Worm (Caenorhabditis elegans) whole organism, late embryonic: ENCODE results near the gene mak-1.

Source experiments
- C38D4.7 ChIP-seq: fragments of 200-800 bp; sonication (Bioruptor generic); optimal IDR thresholded peaks from 2 replicates; lab custom pipeline; 2018; ENCODE audit warnings: mild to moderate bottlenecking, missing genetic modification characterization, moderate library complexity, missing compliant biosample characterization
- F13H6.1 ChIP-seq: sonication (generic microtip); optimal IDR thresholded peaks from 2 replicates; lab custom pipeline; 2016; ENCODE audit warnings: missing genetic modification characterization, missing compliant biosample characterization
- K02D7.2 ChIP-seq: sonication (generic microtip); optimal IDR thresholded peaks from 2 replicates; lab custom pipeline; 2017; ENCODE audit warnings: mild to moderate bottlenecking, missing genetic modification characterization, missing compliant biosample characterization
- K09A11.1 ChIP-seq: sonication (generic microtip); optimal IDR thresholded peaks from 2 replicates; lab custom pipeline; 2017; ENCODE audit warnings: antibody characterized with exemption, mild to moderate bottlenecking, missing genetic modification characterization, missing compliant biosample characterization; ENCODE audit not compliant: insufficient read depth
- ama-1 ChIP-seq: fragments of 150-350 bp; optimal IDR thresholded peaks from 2 replicates; lab custom pipeline; 2014
- ceh-14 ChIP-seq: sonication (generic microtip); optimal IDR thresholded peaks from 2 replicates; lab custom pipeline; 2016; ENCODE audit warnings: missing genotype, missing genetic modification characterization, missing compliant biosample characterization
- ceh-18 ChIP-seq: sonication (generic microtip); optimal IDR thresholded peaks from 2 replicates; lab custom pipeline; 2016; ENCODE audit warnings: missing genetic modification characterization, missing compliant biosample characterization
- ceh-2 ChIP-seq: sonication (generic microtip); optimal IDR thresholded peaks from 2 replicates; lab custom pipeline; 2016; ENCODE audit warnings: missing genotype, missing genetic modification characterization, missing compliant biosample characterization
- ceh-22 ChIP-seq: sonication (generic microtip); optimal IDR thresholded peaks from 2 replicates; lab custom pipeline; 2017; ENCODE audit warnings: missing biosample characterization, missing genetic modification characterization
- ceh-24 ChIP-seq: sonication (generic microtip); optimal IDR thresholded peaks from 2 replicates; lab custom pipeline; 2016; ENCODE audit warnings: mild to moderate bottlenecking, missing genetic modification characterization, missing compliant biosample characterization
- ceh-45 ChIP-seq: fragments of 200-800 bp; sonication (Bioruptor generic); IDR thresholded peaks from 2 replicates; pipeline ENCODE4 v1.3.6; 2022; ENCODE audit warnings: missing genetic modification reagents, missing genetic modification characterization, missing compliant biosample characterization
- ceh-6 ChIP-seq: fragments of 200-800 bp; sonication (Bioruptor generic); optimal IDR thresholded peaks from 2 replicates; lab custom pipeline; 2018; ENCODE audit warnings: mild to moderate bottlenecking, missing genetic modification characterization, missing compliant biosample characterization
- che-1 ChIP-seq: sonication (generic microtip); optimal IDR thresholded peaks from 2 replicates; lab custom pipeline; 2016; ENCODE audit warnings: mild to moderate bottlenecking, missing genetic modification characterization, missing compliant biosample characterization
- dmd-4 ChIP-seq: sonication (generic microtip); optimal IDR thresholded peaks from 2 replicates; lab custom pipeline; 2016; ENCODE audit warnings: borderline replicate concordance, missing genetic modification characterization, missing compliant biosample characterization
- dve-1 ChIP-seq: sonication (generic microtip); optimal IDR thresholded peaks from 2 replicates; lab custom pipeline; 2017; ENCODE audit warnings: antibody characterized with exemption, mild to moderate bottlenecking, missing genetic modification characterization, missing compliant biosample characterization
- elt-2 ChIP-seq: sonication (generic microtip); optimal IDR thresholded peaks from 2 replicates; lab custom pipeline; 2016; ENCODE audit warnings: missing genetic modification reagents, missing genetic modification characterization, missing compliant biosample characterization
- ets-4 ChIP-seq: sonication (generic microtip); optimal IDR thresholded peaks from 2 replicates; lab custom pipeline; 2016; ENCODE audit warnings: missing genetic modification characterization, missing compliant biosample characterization
- eyg-1 ChIP-seq: sonication (generic microtip); optimal IDR thresholded peaks from 2 replicates; lab custom pipeline; 2016; ENCODE audit warnings: missing genotype, missing genetic modification characterization, missing compliant biosample characterization
- fax-1 ChIP-seq: sonication (generic microtip); optimal IDR thresholded peaks from 2 replicates; lab custom pipeline; 2016; ENCODE audit warnings: missing genotype, missing genetic modification characterization, missing compliant biosample characterization
- fkh-10 ChIP-seq: fragments of 150-350 bp; optimal IDR thresholded peaks from 2 replicates; lab custom pipeline; 2014; ENCODE audit warnings: missing biosample characterization, missing genetic modification reagents, missing genetic modification characterization
- fkh-6 ChIP-seq: sonication (generic microtip); optimal IDR thresholded peaks from 2 replicates; lab custom pipeline; 2016; ENCODE audit warnings: missing genetic modification characterization, missing compliant biosample characterization
- gmeb-2 ChIP-seq: sonication (generic microtip); optimal IDR thresholded peaks from 2 replicates; lab custom pipeline; 2016; ENCODE audit warnings: missing genetic modification characterization, inconsistent platforms, missing compliant biosample characterization
- hlh-8 ChIP-seq: sonication (generic microtip); optimal IDR thresholded peaks from 2 replicates; lab custom pipeline; 2016; ENCODE audit warnings: missing genotype, missing genetic modification characterization, missing compliant biosample characterization
- nfya-1 ChIP-seq: sonication (generic microtip); optimal IDR thresholded peaks from 2 replicates; lab custom pipeline; 2017; ENCODE audit warnings: missing genetic modification characterization, mild to moderate bottlenecking, missing compliant biosample characterization, antibody characterized with exemption, moderate library complexity
- pax-1 ChIP-seq: fragments of 150-350 bp; optimal IDR thresholded peaks from 2 replicates; lab custom pipeline; 2014; ENCODE audit warnings: missing biosample characterization, missing genetic modification characterization
- pha-4 ChIP-seq: fragments of 150-350 bp; optimal IDR thresholded peaks from 2 replicates; lab custom pipeline; 2018; ENCODE audit warnings: missing biosample characterization, missing genetic modification reagents, missing genetic modification characterization
- pros-1 ChIP-seq: fragments of 150-350 bp; optimal IDR thresholded peaks from 2 replicates; lab custom pipeline; 2014; ENCODE audit warnings: missing biosample characterization, missing genetic modification reagents, missing genetic modification characterization
- ref-2 ChIP-seq: sonication (generic microtip); optimal IDR thresholded peaks from 2 replicates; lab custom pipeline; 2016; ENCODE audit warnings: missing genetic modification characterization, missing compliant biosample characterization
- rnt-1 ChIP-seq: sonication (generic microtip); optimal IDR thresholded peaks from 2 replicates; lab custom pipeline; 2016; ENCODE audit warnings: missing genetic modification characterization, missing compliant biosample characterization
- sox-2 ChIP-seq: fragments of 200-800 bp; sonication (Bioruptor generic); IDR thresholded peaks from 2 replicates; pipeline ENCODE4 v1.3.6; 2022; ENCODE audit warnings: missing genetic modification reagents, missing genetic modification characterization, missing compliant biosample characterization
- tbx-2 ChIP-seq: sonication (generic microtip); optimal IDR thresholded peaks from 2 replicates; lab custom pipeline; 2016; ENCODE audit warnings: missing genetic modification characterization, missing compliant biosample characterization
- tbx-7 ChIP-seq: sonication (generic microtip); optimal IDR thresholded peaks from 2 replicates; lab custom pipeline; 2016; ENCODE audit warnings: missing genotype, missing genetic modification characterization, missing compliant biosample characterization
- unc-3 ChIP-seq, 2 experiments: fragments of 200-800 bp in 1 of 2; sonication (Bioruptor generic) in 1 of 2; sonication (generic microtip) in 1 of 2; conservative IDR thresholded peaks in 1 of 2; optimal IDR thresholded peaks in 1 of 2; 2 replicates each; pipeline versions ENCODE4 v1.3.6 to Lab custom; 2016 to 2022; ENCODE audit warnings: missing compliant biosample characterization in 2 of 2, missing genetic modification characterization in 2 of 2, missing genetic modification reagents in 1 of 2
- unc-42 ChIP-seq: sonication (generic microtip); optimal IDR thresholded peaks from 2 replicates; lab custom pipeline; 2016; ENCODE audit warnings: missing genotype, missing genetic modification characterization, missing compliant biosample characterization
- unc-55 ChIP-seq: sonication (generic microtip); optimal IDR thresholded peaks from 2 replicates; lab custom pipeline; 2017; ENCODE audit warnings: missing biosample characterization, missing genetic modification reagents, missing genetic modification characterization
- ztf-16 ChIP-seq: sonication (generic microtip); optimal IDR thresholded peaks from 2 replicates; lab custom pipeline; 2017; ENCODE audit warnings: missing genetic modification characterization, missing compliant biosample characterization

Gene mak-1

ce11 chrII:8787376-8787775, 43.5 kb downstream of the mak-1 start (continued):
- TF ChIP-seq unc-55 (GFP tag; lab: Kevin White, UChicago) (peak; percentile 97), tbx-2 (peak; percentile 50), ceh-6 (GFP tag; lab: Kevin White, UChicago) (no peak), eyg-1 (tag; lab: Kevin White, UChicago) (no peak), unc-42 (tag; lab: Kevin White, UChicago) (peak; percentile 84), K09A11.1 (tag; lab: Kevin White, UChicago) (peak; percentile 50), elt-2 (tag; lab: Kevin White, UChicago) (peak; percentile 67), pha-4 (tag; lab: Kevin White, UChicago) (no peak), ceh-14 (peak; percentile 67), dve-1 (tag; lab: Kevin White, UChicago) (peak; percentile 75), C38D4.7 (GFP tag; lab: Kevin White, UChicago) (no peak), ref-2 (tag; lab: Kevin White, UChicago) (peak; percentile 50), fkh-6 (tag; lab: Kevin White, UChicago) (no peak), ets-4 (tag; lab: Kevin White, UChicago) (peak; percentile 66), ztf-16 (tag; lab: Kevin White, UChicago) (peak; percentile 13), rnt-1 (tag; lab: Kevin White, UChicago) (peak; percentile 95), F13H6.1 (peak; percentile 35), pros-1 (tag; lab: Kevin White, UChicago) (peak; percentile 48), ceh-2 (tag; lab: Kevin White, UChicago) (peak; percentile 66)
- TF ChIP-seq, all 69 proteins: peak for 27

- TF ChIP-seq pha-4 (tag; lab: Kevin White, UChicago) (no peak), sox-2 (GFP tag; lab: Robert Waterston, UW) (no peak), hlh-8 (no peak), F13H6.1 (no peak), gmeb-2 (no peak), ceh-18 (tag; lab: Kevin White, UChicago) (no peak), dve-1 (tag; lab: Kevin White, UChicago) (no peak), ref-2 (tag; lab: Kevin White, UChicago) (no peak), C38D4.7 (GFP tag; lab: Kevin White, UChicago) (no peak), fkh-10 (GFP tag; lab: Kevin White, UChicago) (no peak), unc-3 (GFP tag; conservative IDR thresholded peaks at IDR 0.05; lab: Robert Waterston, UW) (no peak), unc-3 (tag; optimal IDR thresholded peaks at IDR 0.05; lab: Kevin White, UChicago) (no peak)
Measured at ce11 chrII:8788752-8789151, 44.9 kb downstream of the mak-1 start.

ce11 chrII:8789828-8790558, 46.1 kb downstream of the mak-1 start, which contains the start of gene F07H5.13:
TSS of gene F07H5.13 (plus strand) at chrII:8790557.
- TF ChIP-seq ceh-18 (tag; lab: Kevin White, UChicago), result no peak
- peak; percentile 75 for TF ChIP-seq ama-1 (lab: Kevin White, UChicago)
- no peak for TF ChIP-seq fax-1 (tag; lab: Kevin White, UChicago)
- TF ChIP-seq ceh-45 (GFP tag; lab: Robert Waterston, UW), result 0 out of 2 replicates have a peak, but pooled peaks have one; percentile 12
- peak; percentile 31 for TF ChIP-seq elt-2 (tag; lab: Kevin White, UChicago)

ce11 chrII:8792640-8793039, 48.8 kb downstream of the mak-1 start, which contains the start of gene idpa-2:
TSS of gene idpa-2 (minus strand) at chrII:8792740.
- TF ChIP-seq ets-4 (tag; lab: Kevin White, UChicago), result no peak
- TF ChIP-seq dve-1 (tag; lab: Kevin White, UChicago), result no peak
- TF ChIP-seq unc-42 (tag; lab: Kevin White, UChicago), result no peak
- no peak for TF ChIP-seq tbx-7
- TF ChIP-seq ceh-22 (tag; lab: Kevin White, UChicago), result no peak
- no peak for TF ChIP-seq che-1
- TF ChIP-seq tbx-2, result no peak
- no peak for TF ChIP-seq ceh-24 (tag; lab: Kevin White, UChicago)
- no peak for TF ChIP-seq ceh-14
- TF ChIP-seq C38D4.7 (GFP tag; lab: Kevin White, UChicago), result no peak
- no peak for TF ChIP-seq fax-1 (tag; lab: Kevin White, UChicago)
- TF ChIP-seq nfya-1 (tag; lab: Kevin White, UChicago), result no peak
- no peak for TF ChIP-seq pax-1 (tag; lab: Kevin White, UChicago)
- no peak for TF ChIP-seq dmd-4 (tag; lab: Kevin White, UChicago)
- TF ChIP-seq K02D7.2, result no peak
- TF ChIP-seq unc-55 (GFP tag; lab: Kevin White, UChicago), result no peak
